Worm (Caenorhabditis elegans): Measurements from ENCODE around the gene slmp-1.

- TF ChIP-seq elt-3 (tag; optimal IDR thresholded peaks at IDR 0.05) (no peak), ztf-4 (tag; optimal IDR thresholded peaks at IDR 0.05) (no peak), nhr-77 (tag; optimal IDR thresholded peaks at IDR 0.05) (no peak), nhr-12 (tag; optimal IDR thresholded peaks at IDR 0.05) (no peak), daf-12 (tag; optimal IDR thresholded peaks at IDR 0.05) (no peak), nhr-237 (tag; optimal IDR thresholded peaks at IDR 0.05) (no peak), nhr-76 (tag; optimal IDR thresholded peaks at IDR 0.05) (no peak)
Observed at ce11 chrIV:3258528-3258927, 45.0 kb downstream of the slmp-1 start, which contains the start of gene T26C12.1.

All from whole organism, L3 larva.